Fruit fly (Drosophila melanogaster): ENCODE results near the gene Rfk.
A peak's percentile ranks its signal among the peaks of the same experiment; 100 is the strongest.

DNA sequence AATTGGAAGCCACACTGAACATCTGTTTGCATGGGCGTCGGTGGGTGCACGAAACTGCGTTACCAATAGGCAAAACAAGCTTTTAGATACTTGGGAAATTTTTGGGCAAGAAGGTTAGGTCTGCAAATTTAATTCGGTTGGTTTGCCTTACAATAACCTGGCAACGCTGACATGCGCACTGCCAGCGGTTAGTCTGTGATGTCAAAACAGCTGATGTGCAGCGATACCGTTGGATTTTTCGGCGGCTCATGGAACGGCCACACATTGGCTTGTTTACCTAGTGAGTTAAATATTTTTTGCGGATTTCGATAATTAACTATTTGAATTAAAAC lies 26.3 kb downstream of the Rfk start, which contains the start of gene ArgRS-m:
- TF ChIP-seq tll (GFP tag; optimal IDR thresholded peaks at IDR 0.05), result no peak
- peak; percentile 65 for TF ChIP-seq CG13287 (GFP tag; IDR thresholded peaks at IDR 0.05; ENCODE audit: partially characterized antibody)
- no peak for TF ChIP-seq CG1233 (GFP tag; optimal IDR thresholded peaks at IDR 0.05)
- TF ChIP-seq Drgx (GFP tag; IDR thresholded peaks at IDR 0.05), result peak; percentile 64
